Worm (Caenorhabditis elegans) whole organism, midembryonic: Measurements from ENCODE around the gene Y10G11A.1.
A peak's percentile ranks its signal among the peaks of the same experiment; 100 is the strongest.

ENCODE experiments used
- T22C8.4 ChIP-seq: fragments of 200-800 bp; sonication (Bioruptor generic); IDR thresholded peaks from 2 replicates; pipeline ENCODE4 v1.3.6; 2022; ENCODE audit warnings: missing genetic modification characterization, missing compliant biosample characterization
- cog-1 ChIP-seq: sonication (generic microtip); optimal IDR thresholded peaks from 2 replicates; lab custom pipeline; 2016; ENCODE audit warnings: missing genetic modification characterization, missing compliant biosample characterization
- flt-1 ChIP-seq: fragments of 200-800 bp; sonication (Bioruptor generic); IDR thresholded peaks from 2 replicates; pipeline ENCODE4 v1.3.6; 2022; ENCODE audit warnings: missing genetic modification characterization, missing compliant biosample characterization
- klf-2 ChIP-seq: fragments of 200-800 bp; sonication (Bioruptor generic); conservative IDR thresholded peaks from 2 replicates; pipeline ENCODE4 v1.3.6; 2022; ENCODE audit warnings: missing genetic modification reagents, missing genetic modification characterization, missing compliant biosample characterization
- med-1 ChIP-seq: sonication (generic microtip); optimal IDR thresholded peaks from 2 replicates; lab custom pipeline; 2017; ENCODE audit warnings: missing genetic modification characterization, mild to moderate bottlenecking, missing compliant biosample characterization, antibody characterized with exemption, missing genetic modification reagents; ENCODE audit not compliant: insufficient read depth
- ref-1 ChIP-seq: fragments of 200-800 bp; sonication (Bioruptor generic); conservative IDR thresholded peaks from 2 replicates; pipeline ENCODE4 v1.3.6; 2022; ENCODE audit warnings: missing genetic modification reagents, missing genetic modification characterization, missing compliant biosample characterization
- tab-1 ChIP-seq: fragments of 200-800 bp; sonication (Bioruptor generic); IDR thresholded peaks from 2 replicates; pipeline ENCODE4 v1.3.6; 2022; ENCODE audit warnings: missing genetic modification characterization, missing compliant biosample characterization
- ztf-23 ChIP-seq: fragments of 200-800 bp; sonication (Bioruptor generic); IDR thresholded peaks from 2 replicates; pipeline ENCODE4 v1.3.6; 2022; ENCODE audit warnings: missing genetic modification reagents, missing genetic modification characterization, missing compliant biosample characterization
- ztf-29 ChIP-seq: fragments of 200-800 bp; sonication (Bioruptor generic); IDR thresholded peaks from 2 replicates; pipeline ENCODE4 v1.3.6; 2022; ENCODE audit warnings: missing genetic modification reagents, missing genetic modification characterization, missing compliant biosample characterization

The Y10G11A.1 gene

DNA sequence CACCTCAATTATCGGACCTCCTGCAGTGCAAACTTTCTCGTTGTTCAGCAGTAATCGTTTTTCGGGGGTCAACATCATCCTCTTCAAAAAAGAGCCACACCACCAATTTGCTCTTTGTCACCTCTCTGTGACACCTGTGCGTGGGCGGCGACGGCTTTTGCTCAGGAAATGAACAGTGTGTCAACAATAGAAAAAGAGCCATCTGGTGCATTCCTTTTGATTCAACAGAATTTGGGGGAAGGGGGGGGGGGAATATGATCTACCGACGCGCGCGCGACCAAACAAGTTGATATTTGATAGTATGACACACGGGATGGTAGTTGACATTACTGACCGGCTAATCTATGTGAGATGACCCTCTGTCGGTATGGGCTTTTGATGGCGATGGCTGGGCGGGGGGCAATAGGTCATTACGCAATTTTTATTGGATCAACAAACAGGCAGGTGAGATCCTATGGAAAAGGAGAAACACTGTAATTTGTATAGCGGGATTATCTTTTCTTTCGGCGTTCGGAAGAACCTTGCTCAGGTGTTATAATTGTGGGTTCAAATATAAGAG is 14.3 kb upstream of the Y10G11A.1 start:
- TF ChIP-seq flt-1 (GFP tag; lab: Robert Waterston, UW), result peak; percentile 33; the same call in 1 of the 2 replicates
- TF ChIP-seq T22C8.4 (GFP tag; lab: Robert Waterston, UW), result no peak

DNA sequence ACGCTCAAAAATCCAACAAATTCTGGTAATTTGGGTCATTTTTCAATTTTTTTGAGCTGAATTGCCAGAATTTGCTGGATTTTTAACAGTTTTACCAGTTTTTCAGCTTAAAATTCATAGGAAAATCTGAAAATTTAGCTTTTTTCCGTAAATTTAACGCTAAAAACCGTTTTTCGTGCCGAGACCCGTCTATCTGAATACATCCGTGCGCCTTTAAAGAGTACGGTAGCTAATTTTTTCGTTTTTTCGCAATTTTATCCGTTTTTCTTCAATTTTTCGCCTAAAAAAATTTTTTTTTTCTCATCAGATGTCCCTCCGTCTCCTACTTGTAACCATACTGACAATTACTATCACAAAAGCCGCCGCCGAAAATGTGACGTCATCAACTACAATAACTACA is 12.7 kb upstream of the Y10G11A.1 start, which contains the start of gene Y65A5A.2:
Y65A5A.2 (plus strand) TSS at position 308 of the 400 bp plus-strand sequence.
- no peak for TF ChIP-seq med-1 (GFP tag; lab: Kevin White, UChicago)
- TF ChIP-seq tab-1, result no peak
- no peak for TF ChIP-seq ref-1
- TF ChIP-seq ztf-29 (GFP tag; lab: Robert Waterston, UW), result no peak
- TF ChIP-seq ztf-23 (GFP tag; lab: Robert Waterston, UW), result no peak
- TF ChIP-seq cog-1 (tag; lab: Kevin White, UChicago), result no peak
- no peak for TF ChIP-seq klf-2 (GFP tag; lab: Robert Waterston, UW)
- no peak for TF ChIP-seq flt-1 (GFP tag; lab: Robert Waterston, UW)
- no peak for TF ChIP-seq T22C8.4 (GFP tag; lab: Robert Waterston, UW)

DNA sequence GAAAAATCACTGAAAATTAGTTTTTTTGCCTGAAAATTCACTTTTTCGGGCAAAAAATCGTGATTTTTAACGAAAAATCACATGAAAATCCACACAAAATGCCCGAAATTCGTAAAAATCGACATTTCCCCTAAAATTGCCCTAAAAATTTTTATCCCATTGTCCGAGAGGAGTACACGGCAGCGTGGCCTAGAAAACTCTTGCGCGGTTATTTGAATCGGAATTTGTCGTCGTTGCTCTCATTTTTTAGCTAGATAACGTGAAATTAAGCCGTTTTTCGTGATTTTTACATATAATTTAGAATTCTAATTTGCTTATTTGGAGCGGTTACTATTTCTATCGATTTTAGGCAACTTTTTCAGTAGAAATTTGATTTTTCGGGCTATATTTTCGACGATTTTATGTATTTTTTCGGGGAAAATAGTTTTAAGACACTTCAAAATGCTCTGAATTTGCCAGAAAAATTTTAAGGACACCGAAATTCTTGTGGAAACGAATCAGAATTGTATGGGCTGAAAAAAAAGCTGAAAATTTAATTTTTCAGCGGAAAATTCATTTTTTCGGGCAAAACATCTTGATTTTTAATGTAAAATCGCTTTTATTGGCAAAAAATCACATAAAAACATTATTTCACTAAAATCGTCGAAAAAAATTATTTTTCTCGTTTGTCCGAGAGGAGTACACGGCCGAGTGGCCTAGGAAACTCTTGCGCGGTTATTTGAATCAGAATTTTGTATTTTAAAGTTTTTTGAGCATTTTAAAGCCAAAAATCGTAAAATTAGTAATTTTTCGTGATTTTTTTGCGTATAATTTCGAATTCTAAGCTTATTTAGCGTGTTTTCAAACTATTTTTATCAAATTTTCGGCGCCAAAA is 9.1 kb upstream of the Y10G11A.1 start:
- peak; percentile 76 for TF ChIP-seq flt-1 (GFP tag; lab: Robert Waterston, UW)
- peak; percentile 26 for TF ChIP-seq cog-1 (tag; lab: Kevin White, UChicago)
- no peak for TF ChIP-seq ref-1
- no peak for TF ChIP-seq tab-1
- TF ChIP-seq klf-2 (GFP tag; lab: Robert Waterston, UW), result peak; percentile 64
- no peak for TF ChIP-seq med-1 (GFP tag; lab: Kevin White, UChicago)
- TF ChIP-seq ztf-29 (GFP tag; lab: Robert Waterston, UW), result 0 out of 2 replicates have a peak, but pooled peaks have one; percentile 35
- peak; percentile 69 for TF ChIP-seq ztf-23 (GFP tag; lab: Robert Waterston, UW)
- TF ChIP-seq T22C8.4 (GFP tag; lab: Robert Waterston, UW), result peak; percentile 26; the same call in 1 of the 2 replicates

DNA sequence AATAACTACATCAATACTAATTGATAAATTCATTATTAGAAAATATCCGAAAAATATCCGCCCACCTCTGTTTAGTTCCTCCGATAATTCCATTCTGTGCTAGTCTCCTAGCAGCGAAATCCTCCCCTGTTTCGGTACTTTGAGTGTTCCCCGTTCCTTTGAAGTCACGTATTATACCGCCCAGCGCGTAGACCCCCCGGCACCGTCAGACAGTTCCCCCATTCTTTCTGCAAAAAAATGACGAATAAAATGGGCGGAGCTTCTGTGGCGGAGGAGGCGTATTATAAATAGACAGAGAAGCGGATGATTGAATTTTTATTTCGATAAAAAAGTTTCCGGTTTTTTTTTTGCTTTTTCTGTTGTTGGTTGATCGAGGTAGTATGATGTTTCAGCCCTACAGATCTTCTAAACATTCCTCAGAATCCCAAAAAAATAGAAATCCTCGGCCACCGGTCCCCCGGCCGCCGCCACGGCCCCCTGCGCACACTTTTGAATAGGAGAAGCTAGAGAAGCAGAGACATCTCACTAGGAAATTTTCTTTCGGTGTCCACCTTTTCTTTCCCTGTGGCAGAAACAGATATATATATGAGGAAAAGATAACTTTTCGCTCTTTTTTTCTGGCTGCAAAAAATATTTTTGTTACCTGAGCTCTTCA is 2.4 kb upstream of the Y10G11A.1 start:
- TF ChIP-seq med-1 (GFP tag; lab: Kevin White, UChicago) (no peak), klf-2 (GFP tag; lab: Robert Waterston, UW) (no peak), ztf-29 (GFP tag; lab: Robert Waterston, UW) (no peak), ztf-23 (GFP tag; lab: Robert Waterston, UW) (no peak), flt-1 (GFP tag; lab: Robert Waterston, UW) (no peak), tab-1 (no peak; the same call in 1 of the 2 replicates), ref-1 (no peak), T22C8.4 (GFP tag; lab: Robert Waterston, UW) (no peak), cog-1 (tag; lab: Kevin White, UChicago) (no peak)

DNA sequence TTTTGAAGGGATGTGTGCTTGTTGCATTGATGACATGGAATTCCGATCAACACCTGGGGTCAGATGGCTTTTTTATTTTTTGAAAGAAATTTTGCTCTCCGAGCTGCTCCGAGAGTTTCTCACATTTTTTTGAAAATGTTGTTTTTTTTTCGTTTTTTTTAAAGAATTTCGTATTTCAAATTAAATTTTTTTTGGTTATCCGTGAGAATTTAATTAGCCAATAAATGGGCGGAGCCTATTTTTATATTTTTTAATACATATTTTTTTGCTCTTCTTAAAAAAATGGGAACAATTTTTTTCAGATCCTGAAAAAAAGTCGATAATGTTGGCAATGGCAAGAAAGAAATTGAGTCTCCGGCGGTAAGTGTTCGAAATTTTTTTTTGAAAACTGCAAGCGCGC is 7.5 kb downstream of the Y10G11A.1 start, which contains the start of gene dlc-3:
dlc-3 (plus strand) TSS at position 301 of the 400 bp plus-strand sequence.
- TF ChIP-seq tab-1 (no peak), T22C8.4 (GFP tag; lab: Robert Waterston, UW) (no peak), ztf-23 (GFP tag; lab: Robert Waterston, UW) (no peak), ref-1 (no peak), flt-1 (GFP tag; lab: Robert Waterston, UW) (no peak), ztf-29 (GFP tag; lab: Robert Waterston, UW) (no peak), cog-1 (tag; lab: Kevin White, UChicago) (no peak), klf-2 (GFP tag; lab: Robert Waterston, UW) (no peak), med-1 (GFP tag; lab: Kevin White, UChicago) (no peak)

DNA sequence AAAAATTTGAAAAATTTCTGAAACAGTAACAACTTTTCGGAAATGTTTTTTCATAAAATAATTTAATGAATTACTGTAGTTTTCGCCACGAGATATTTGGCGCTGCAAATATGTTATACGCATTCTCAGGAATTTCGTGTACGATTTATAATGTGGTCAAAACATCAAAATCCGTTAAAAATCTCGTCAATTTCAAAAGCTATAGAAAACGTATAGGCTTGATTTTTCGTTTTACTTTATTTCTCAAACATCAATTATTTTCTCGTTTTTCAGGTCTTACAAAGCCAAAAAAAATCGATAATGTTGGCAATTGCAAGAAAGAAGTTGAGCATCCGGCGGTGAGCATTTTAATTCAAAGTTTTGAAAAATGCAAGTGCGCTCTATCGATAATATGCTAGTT is 18.5 kb downstream of the Y10G11A.1 start, which contains the start of gene dlc-4:
dlc-4 (plus strand) TSS at position 301 of the 400 bp plus-strand sequence.
- TF ChIP-seq ztf-29 (GFP tag; lab: Robert Waterston, UW) (no peak), T22C8.4 (GFP tag; lab: Robert Waterston, UW) (no peak), tab-1 (no peak), ref-1 (no peak), med-1 (GFP tag; lab: Kevin White, UChicago) (no peak), flt-1 (GFP tag; lab: Robert Waterston, UW) (no peak), klf-2 (GFP tag; lab: Robert Waterston, UW) (no peak), cog-1 (tag; lab: Kevin White, UChicago) (no peak), ztf-23 (GFP tag; lab: Robert Waterston, UW) (no peak)

DNA sequence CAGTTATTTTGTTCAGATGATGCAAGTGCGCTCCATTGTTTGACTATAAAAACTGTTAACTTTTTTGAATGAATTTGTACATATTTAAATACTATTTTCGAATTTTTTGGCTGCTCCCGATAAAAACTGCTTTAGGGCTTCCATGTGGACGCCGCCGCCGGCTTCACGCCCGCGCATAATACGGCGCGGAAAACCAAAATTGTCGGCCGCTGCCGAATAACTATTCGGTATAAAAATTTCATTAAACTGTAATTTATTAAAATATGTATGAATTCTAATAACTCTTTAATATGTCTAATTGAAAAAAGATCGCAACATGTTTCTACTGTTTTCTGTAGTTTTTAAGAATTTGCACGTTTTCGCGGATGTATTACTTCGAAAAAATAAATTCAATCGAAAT is 22.2 kb downstream of the Y10G11A.1 start:
- TF ChIP-seq med-1 (GFP tag; lab: Kevin White, UChicago) (no peak), tab-1 (no peak), ztf-23 (GFP tag; lab: Robert Waterston, UW) (no peak), T22C8.4 (GFP tag; lab: Robert Waterston, UW) (no peak), flt-1 (GFP tag; lab: Robert Waterston, UW) (no peak), ztf-29 (GFP tag; lab: Robert Waterston, UW) (no peak), klf-2 (GFP tag; lab: Robert Waterston, UW) (no peak), cog-1 (tag; lab: Kevin White, UChicago) (no peak), ref-1 (no peak)

DNA sequence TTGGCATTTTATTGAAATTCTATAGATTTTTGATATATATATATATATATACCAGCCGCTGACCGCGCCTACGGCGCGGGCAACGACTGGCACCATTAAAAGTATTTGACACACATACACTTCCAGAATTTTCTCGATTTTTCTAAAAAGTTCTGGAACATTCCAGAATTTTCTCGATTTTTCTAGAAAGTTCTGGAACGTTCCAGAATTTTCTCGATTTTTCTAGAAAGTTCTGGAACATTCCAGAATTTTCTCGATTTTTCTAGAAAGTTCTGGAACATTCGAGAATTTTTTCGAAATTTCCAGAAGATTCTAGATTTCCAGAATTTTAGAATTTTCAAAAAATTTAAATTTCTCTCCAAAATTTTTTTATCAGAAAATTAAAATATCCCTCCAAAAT is 33.9 kb downstream of the Y10G11A.1 start:
- peak; percentile 82; the same call in 1 of the 2 replicates for TF ChIP-seq T22C8.4 (GFP tag; lab: Robert Waterston, UW)
- TF ChIP-seq ref-1, result peak; percentile 62; the same call in 1 of the 2 replicates
- TF ChIP-seq flt-1 (GFP tag; lab: Robert Waterston, UW), result peak; percentile 97
